Worm (Caenorhabditis elegans): ENCODE results near the gene F21D9.11.

Gene F21D9.11

DNA sequence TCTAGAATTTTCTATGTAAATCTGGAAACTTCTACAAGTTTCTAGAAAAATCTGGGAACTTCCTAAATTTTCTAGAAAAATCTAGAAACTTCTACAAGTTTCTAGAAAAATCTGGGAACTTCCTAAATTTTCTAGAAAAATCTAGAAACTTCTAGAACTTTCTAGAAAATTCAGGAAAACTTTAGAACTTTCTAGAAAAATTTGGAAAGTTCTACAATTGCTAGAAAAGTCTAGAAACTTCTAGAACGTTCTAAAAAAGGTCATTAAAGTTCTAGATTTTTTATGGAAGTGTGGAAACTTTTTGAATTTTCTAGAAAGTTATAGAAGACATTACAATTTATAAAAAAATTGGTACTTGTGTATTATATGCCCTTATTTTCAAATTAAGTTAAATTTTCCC, 41.1 kb downstream of the F21D9.11 start, which contains the start of gene F55C9.5:
F55C9.5 (minus strand) TSS at position 101 of the 400 bp plus-strand sequence.
- TF ChIP-seq C08G9.2 (tag; optimal IDR thresholded peaks at IDR 0.05), result no peak
- TF ChIP-seq ttx-3 (tag; optimal IDR thresholded peaks at IDR 0.05), result no peak
- TF ChIP-seq nhr-232 (tag; optimal IDR thresholded peaks at IDR 0.05), result no peak
- no peak for TF ChIP-seq rnt-1 (tag; optimal IDR thresholded peaks at IDR 0.05)
- TF ChIP-seq nhr-11 (tag; optimal IDR thresholded peaks at IDR 0.05), result no peak
- no peak for TF ChIP-seq nfya-1 (tag; optimal IDR thresholded peaks at IDR 0.05)
- no peak for TF ChIP-seq sox-4 (tag; optimal IDR thresholded peaks at IDR 0.05)
- TF ChIP-seq ceh-9 (tag; optimal IDR thresholded peaks at IDR 0.05), result no peak
- TF ChIP-seq gmeb-2 (tag; optimal IDR thresholded peaks at IDR 0.05), result no peak
- no peak for TF ChIP-seq pax-1 (tag; optimal IDR thresholded peaks at IDR 0.05)
- TF ChIP-seq ceh-14 (tag; optimal IDR thresholded peaks at IDR 0.05), result no peak
- no peak for TF ChIP-seq tbx-2 (tag; optimal IDR thresholded peaks at IDR 0.05)

DNA sequence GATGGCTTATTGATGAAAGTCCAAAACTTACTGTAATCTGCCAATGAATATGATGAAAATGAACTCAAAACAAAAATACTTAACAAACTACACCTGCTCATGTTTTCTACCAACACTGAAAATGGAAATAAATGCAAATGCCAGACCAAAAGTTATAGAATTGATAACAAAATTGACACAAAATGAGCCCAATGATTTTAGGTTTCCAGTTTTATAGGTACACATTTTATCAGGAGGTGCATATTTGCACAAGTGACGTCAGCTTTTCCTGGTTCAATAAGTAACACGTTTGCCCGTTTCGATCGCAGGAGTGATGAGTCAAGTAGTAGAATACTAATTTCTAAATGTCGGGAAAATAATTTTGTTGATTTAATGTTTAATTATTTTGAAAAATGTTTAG, 44.8 kb downstream of the F21D9.11 start, which contains the start of gene F55C9.6:
F55C9.6 (minus strand) TSS at position 101 of the 400 bp plus-strand sequence.
- TF ChIP-seq ceh-34 (tag; optimal IDR thresholded peaks at IDR 0.05) (no peak), lin-11 (tag; optimal IDR thresholded peaks at IDR 0.05) (no peak), unc-86 (tag; optimal IDR thresholded peaks at IDR 0.05) (no peak), ceh-30 (tag; optimal IDR thresholded peaks at IDR 0.05) (no peak), eyg-1 (tag; optimal IDR thresholded peaks at IDR 0.05) (no peak), ztf-16 (tag; optimal IDR thresholded peaks at IDR 0.05) (no peak), elt-4 (tag; optimal IDR thresholded peaks at IDR 0.05) (no peak), ahr-1 (tag; optimal IDR thresholded peaks at IDR 0.05) (no peak)

DNA sequence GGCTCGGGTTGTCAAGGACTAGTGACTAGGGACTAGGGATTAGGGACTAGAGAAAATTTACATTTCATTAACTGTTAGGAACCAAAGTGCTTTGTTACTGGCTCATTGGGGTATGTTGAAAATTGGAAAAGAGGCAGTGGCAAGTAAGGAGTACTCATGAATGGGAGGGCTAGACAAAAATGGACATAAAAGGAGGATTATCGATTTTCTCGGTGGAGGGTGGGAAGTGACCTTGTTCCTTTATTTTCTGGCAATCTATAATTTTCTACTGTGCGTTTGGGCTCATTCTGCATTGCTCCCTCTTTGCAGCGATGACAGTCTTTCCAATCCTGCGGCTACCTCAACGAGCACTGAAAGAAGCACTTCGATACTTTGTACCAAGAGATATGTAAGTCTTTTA, 45.6 kb downstream of the F21D9.11 start, which contains the start of gene fbxb-60:
fbxb-60 (plus strand) TSS at position 301 of the 400 bp plus-strand sequence.
- TF ChIP-seq sox-2 (GFP tag; IDR thresholded peaks at IDR 0.05) (no peak), fkh-6 (tag; optimal IDR thresholded peaks at IDR 0.05) (no peak), hlh-8 (tag; optimal IDR thresholded peaks at IDR 0.05) (no peak), unc-55 (GFP tag; optimal IDR thresholded peaks at IDR 0.05) (no peak), ceh-45 (GFP tag; IDR thresholded peaks at IDR 0.05) (no peak), ceh-18 (tag; optimal IDR thresholded peaks at IDR 0.05) (no peak), C38D4.7 (GFP tag; optimal IDR thresholded peaks at IDR 0.05) (no peak), T23F11.4 (GFP tag; optimal IDR thresholded peaks at IDR 0.05) (no peak), ceh-48 (tag; optimal IDR thresholded peaks at IDR 0.05) (no peak), ama-1 (optimal IDR thresholded peaks at IDR 0.05) (no peak), mec-3 (tag; optimal IDR thresholded peaks at IDR 0.05; ENCODE audit: borderline replicate concordance) (no peak), nfya-1 (tag; optimal IDR thresholded peaks at IDR 0.05) (no peak), fkh-10 (GFP tag; optimal IDR thresholded peaks at IDR 0.05) (no peak), ahr-1 (tag; optimal IDR thresholded peaks at IDR 0.05) (no peak), rnt-1 (tag; optimal IDR thresholded peaks at IDR 0.05) (no peak), hlh-6 (tag; optimal IDR thresholded peaks at IDR 0.05) (no peak), F13H6.1 (tag; optimal IDR thresholded peaks at IDR 0.05) (no peak)

DNA sequence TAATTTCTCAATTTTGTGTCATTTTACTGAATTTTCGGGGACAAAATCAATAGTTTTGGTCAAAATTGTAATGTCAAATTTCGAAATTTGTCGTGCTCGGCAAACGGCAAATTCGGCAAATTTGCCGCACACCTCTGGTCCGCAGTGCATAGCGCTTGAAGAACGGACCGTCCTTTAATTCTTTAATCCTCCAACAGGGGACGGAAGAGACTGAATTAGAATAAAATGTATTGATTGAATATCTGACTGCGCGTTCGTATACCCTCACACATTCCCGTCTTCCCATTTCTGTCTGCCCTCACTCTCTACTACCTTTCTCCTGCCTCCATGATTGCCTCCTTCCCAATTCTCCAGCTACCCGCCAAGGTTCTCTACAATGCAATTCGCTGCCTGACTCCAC, 47.3 kb downstream of the F21D9.11 start, which contains the start of gene F55C9.14:
F55C9.14 (plus strand) TSS at position 301 of the 400 bp plus-strand sequence.
- TF ChIP-seq hlh-30 (tag; optimal IDR thresholded peaks at IDR 0.05; ENCODE audit: insufficient read depth) (no peak), syd-9 (tag; optimal IDR thresholded peaks at IDR 0.05) (no peak), C08G9.2 (tag; optimal IDR thresholded peaks at IDR 0.05) (no peak), gmeb-2 (tag; optimal IDR thresholded peaks at IDR 0.05) (no peak), unc-3 (GFP tag; conservative IDR thresholded peaks at IDR 0.05) (no peak), unc-3 (tag; optimal IDR thresholded peaks at IDR 0.05) (no peak), nhr-232 (tag; optimal IDR thresholded peaks at IDR 0.05) (no peak), pqm-1 (tag; optimal IDR thresholded peaks at IDR 0.05) (no peak), odd-2 (tag; optimal IDR thresholded peaks at IDR 0.05) (no peak), T23F11.4 (GFP tag; optimal IDR thresholded peaks at IDR 0.05) (no peak), ceh-31 (tag; optimal IDR thresholded peaks at IDR 0.05) (no peak)
